Worm (Caenorhabditis elegans) whole organism, L4 larva: ENCODE measurements around the gene sdz-10.

Experiments
- D1046.2 ChIP-seq: fragments of 200-800 bp; sonication (Bioruptor generic); IDR thresholded peaks from 2 replicates; pipeline ENCODE4 v1.3.6; 2022; ENCODE audit warnings: missing genetic modification characterization, missing compliant biosample characterization
- F10B5.3 ChIP-seq: sonication (generic microtip); optimal IDR thresholded peaks from 2 replicates; lab custom pipeline; 2016; ENCODE audit warnings: mild to moderate bottlenecking, missing genetic modification characterization, missing compliant biosample characterization
- F26F4.8 ChIP-seq: fragments of 200-800 bp; sonication (Bioruptor generic); conservative IDR thresholded peaks from 2 replicates; pipeline ENCODE4 v1.3.6; 2022; ENCODE audit warnings: missing genetic modification characterization, missing compliant biosample characterization
- Y105C5A.15 ChIP-seq: fragments of 200-800 bp; sonication (Bioruptor generic); IDR thresholded peaks from 2 replicates; pipeline ENCODE4 v1.3.6; 2022; ENCODE audit warnings: missing genetic modification characterization, missing compliant biosample characterization
- Y48G9A.11 ChIP-seq: fragments of 200-800 bp; sonication (Bioruptor generic); IDR thresholded peaks from 2 replicates; pipeline ENCODE4 v1.3.6; 2022; ENCODE audit warnings: missing genetic modification reagents, missing genetic modification characterization, missing compliant biosample characterization
- Y75B8A.6 ChIP-seq: fragments of 200-800 bp; sonication (Bioruptor generic); IDR thresholded peaks from 2 replicates; pipeline ENCODE4 v1.3.6; 2022; ENCODE audit warnings: missing genetic modification reagents, missing genetic modification characterization, missing compliant biosample characterization
- ZK337.2 ChIP-seq: fragments of 200-800 bp; sonication (Bioruptor generic); IDR thresholded peaks from 2 replicates; pipeline ENCODE4 v1.3.6; 2022; ENCODE audit warnings: missing genetic modification reagents, missing genetic modification characterization, missing compliant biosample characterization
- aha-1 ChIP-seq: fragments of 150-350 bp; peaks from one replicate; lab custom pipeline; 2014; ENCODE audit warnings: missing biosample characterization, missing genetic modification characterization
- aly-2 ChIP-seq: sonication (generic microtip); optimal IDR thresholded peaks from 2 replicates; lab custom pipeline; 2018; ENCODE audit warnings: missing biosample characterization, missing genetic modification characterization
- ama-1 ChIP-seq: fragments of 150-350 bp; optimal IDR thresholded peaks from 2 replicates; lab custom pipeline; 2014; ENCODE audit warnings: inconsistent platforms, mixed read lengths
- arid-1 ChIP-seq: fragments of 200-800 bp; sonication (Bioruptor generic); conservative IDR thresholded peaks from 2 replicates; pipeline ENCODE4 v1.3.6; 2022; ENCODE audit warnings: missing genetic modification reagents, missing genetic modification characterization, missing compliant biosample characterization
- attf-4 ChIP-seq: sonication (generic microtip); optimal IDR thresholded peaks from 3 replicates; lab custom pipeline; 2017; ENCODE audit warnings: missing biosample characterization, missing genetic modification characterization
- ceh-28 ChIP-seq: fragments of 150-350 bp; optimal IDR thresholded peaks from 2 replicates; lab custom pipeline; 2014; ENCODE audit warnings: missing biosample characterization, missing genetic modification reagents, missing genetic modification characterization
- ces-1 ChIP-seq: fragments of 150-350 bp; sonication (generic microtip); optimal IDR thresholded peaks from 4 replicates; lab custom pipeline; 2014; ENCODE audit warnings: missing biosample characterization, missing genetic modification reagents, missing genetic modification characterization
- cey-2 ChIP-seq: sonication (generic microtip); optimal IDR thresholded peaks from 3 replicates; lab custom pipeline; 2017; ENCODE audit warnings: missing genetic modification characterization, mild to moderate bottlenecking, missing compliant biosample characterization, antibody characterized with exemption, borderline replicate concordance; ENCODE audit not compliant: insufficient read depth
- daf-12 ChIP-seq: fragments of 150-350 bp; optimal IDR thresholded peaks from 2 replicates; lab custom pipeline; 2014; ENCODE audit warnings: missing biosample characterization, missing genetic modification reagents, missing genetic modification characterization
- daf-16 ChIP-seq, 3 experiments: sonication (generic microtip); optimal IDR thresholded peaks; 2 replicates each; lab custom pipeline; 2016 to 2017; ENCODE audit warnings: missing genetic modification characterization in 3 of 3, missing genetic modification reagents in 3 of 3, mild to moderate bottlenecking in 2 of 3, missing compliant biosample characterization in 2 of 3, missing biosample characterization in 1 of 3, moderate library complexity in 1 of 3
- dmd-6 ChIP-seq: fragments of 200-800 bp; sonication (Bioruptor generic); IDR thresholded peaks from 2 replicates; pipeline ENCODE4 v1.3.6; 2022; ENCODE audit warnings: missing genetic modification reagents, missing genetic modification characterization, missing compliant biosample characterization
- dmd-8 ChIP-seq: fragments of 200-800 bp; sonication (Bioruptor generic); IDR thresholded peaks from 2 replicates; pipeline ENCODE4 v1.3.6; 2022; ENCODE audit warnings: missing genetic modification characterization, missing compliant biosample characterization
- dmd-9 ChIP-seq: fragments of 200-800 bp; sonication (Bioruptor generic); IDR thresholded peaks from 2 replicates; pipeline ENCODE4 v1.3.6; 2022; ENCODE audit warnings: missing genetic modification reagents, missing genetic modification characterization, missing compliant biosample characterization
- dpl-1 ChIP-seq: fragments of 150-350 bp; optimal IDR thresholded peaks from 2 replicates; lab custom pipeline; 2014; ENCODE audit warnings: missing biosample characterization, missing genetic modification reagents, missing genetic modification characterization
- fkh-10 ChIP-seq: fragments of 150-350 bp; optimal IDR thresholded peaks from 2 replicates; lab custom pipeline; 2014; ENCODE audit warnings: missing biosample characterization, missing genetic modification reagents, missing genetic modification characterization
- fos-1 ChIP-seq: fragments of 150-350 bp; optimal IDR thresholded peaks from 2 replicates; lab custom pipeline; 2014; ENCODE audit warnings: missing biosample characterization, missing genetic modification characterization
- hmg-1.1 ChIP-seq: fragments of 200-800 bp; sonication (Bioruptor generic); IDR thresholded peaks from 2 replicates; pipeline ENCODE4 v1.3.6; 2022; ENCODE audit warnings: missing genetic modification reagents, missing genetic modification characterization, missing compliant biosample characterization
- jun-1 ChIP-seq: fragments of 150-350 bp; optimal IDR thresholded peaks from 2 replicates; lab custom pipeline; 2014; ENCODE audit warnings: missing biosample characterization, missing genetic modification reagents, missing genetic modification characterization
- lim-7 ChIP-seq: fragments of 200-800 bp; sonication (Bioruptor generic); IDR thresholded peaks from 2 replicates; pipeline ENCODE4 v1.3.6; 2022; ENCODE audit warnings: missing genetic modification characterization, missing compliant biosample characterization
- lin-1 ChIP-seq: fragments of 200-800 bp; sonication (Bioruptor generic); IDR thresholded peaks from 2 replicates; pipeline ENCODE4 v1.3.6; 2022; ENCODE audit warnings: missing genetic modification reagents, missing genetic modification characterization, missing compliant biosample characterization
- lin-13 ChIP-seq: fragments of 150-350 bp; optimal IDR thresholded peaks from 2 replicates; lab custom pipeline; 2014; ENCODE audit warnings: missing biosample characterization, missing genetic modification reagents, missing genetic modification characterization
- lin-15B ChIP-seq: fragments of 150-350 bp; sonication (generic microtip); optimal IDR thresholded peaks from 3 replicates; lab custom pipeline; 2014; ENCODE audit warnings: missing biosample characterization, missing genetic modification characterization
- lin-29 ChIP-seq: fragments of 200-800 bp; sonication (Bioruptor generic); IDR thresholded peaks from 2 replicates; pipeline ENCODE4 v1.3.6; 2022; ENCODE audit warnings: missing genetic modification reagents, missing genetic modification characterization, missing compliant biosample characterization
- madf-5 ChIP-seq, 2 experiments: fragments of 200-800 bp; sonication (Bioruptor generic); IDR thresholded peaks; 2 replicates each; pipeline ENCODE4 v1.3.6; 2022; ENCODE audit warnings: missing compliant biosample characterization in 2 of 2, missing genetic modification characterization in 2 of 2
- nhr-25 ChIP-seq: sonication (generic microtip); optimal IDR thresholded peaks from 2 replicates; lab custom pipeline; 2017; ENCODE audit warnings: missing genetic modification characterization, mild to moderate bottlenecking, missing compliant biosample characterization, antibody characterized with exemption, moderate library complexity, borderline replicate concordance; ENCODE audit not compliant: insufficient read depth
- nhr-41 ChIP-seq: fragments of 200-800 bp; sonication (Bioruptor generic); IDR thresholded peaks from 2 replicates; pipeline ENCODE4 v1.3.6; 2022; ENCODE audit warnings: missing genetic modification reagents, missing genetic modification characterization, missing compliant biosample characterization
- nhr-6 ChIP-seq: fragments of 150-350 bp; optimal IDR thresholded peaks from 2 replicates; lab custom pipeline; 2014; ENCODE audit warnings: missing biosample characterization, missing genetic modification characterization
- nhr-76 ChIP-seq: fragments of 150-350 bp; optimal IDR thresholded peaks from 2 replicates; lab custom pipeline; 2014; ENCODE audit warnings: missing biosample characterization, missing genetic modification characterization
- pha-4 ChIP-seq, 2 experiments: fragments of 150-350 bp in 1 of 2; fragments of 200-800 bp in 1 of 2; sonication (Bioruptor generic) in 1 of 2; IDR thresholded peaks in 1 of 2; optimal IDR thresholded peaks in 1 of 2; 2 replicates each; pipeline versions ENCODE4 v1.3.6 to Lab custom; 2014 to 2022; ENCODE audit warnings: missing genetic modification characterization in 2 of 2, missing genetic modification reagents in 2 of 2, missing biosample characterization in 1 of 2, missing compliant biosample characterization in 1 of 2
- php-3 ChIP-seq: fragments of 200-800 bp; sonication (Bioruptor generic); IDR thresholded peaks from 2 replicates; pipeline ENCODE4 v1.3.6; 2022; ENCODE audit warnings: missing genetic modification reagents, missing genetic modification characterization, missing compliant biosample characterization
- pqm-1 ChIP-seq: sonication (generic microtip); optimal IDR thresholded peaks from 2 replicates; lab custom pipeline; 2017; ENCODE audit warnings: missing biosample characterization, missing genetic modification characterization
- saeg-2 ChIP-seq: fragments of 200-800 bp; sonication (Bioruptor generic); IDR thresholded peaks from 2 replicates; pipeline ENCODE4 v1.3.6; 2022; ENCODE audit warnings: missing genetic modification reagents, missing genetic modification characterization, missing compliant biosample characterization
- sdz-12 ChIP-seq: fragments of 200-800 bp; sonication (Bioruptor generic); optimal IDR thresholded peaks from 2 replicates; lab custom pipeline; 2018; ENCODE audit warnings: mild to moderate bottlenecking, missing genetic modification characterization, missing compliant biosample characterization
- set-16 ChIP-seq: fragments of 200-800 bp; sonication (Bioruptor generic); IDR thresholded peaks from 2 replicates; pipeline ENCODE4 v1.3.6; 2022; ENCODE audit warnings: missing genetic modification reagents, missing genetic modification characterization, missing compliant biosample characterization
- skn-1 ChIP-seq: fragments of 150-350 bp; optimal IDR thresholded peaks from 2 replicates; lab custom pipeline; 2014; ENCODE audit warnings: missing biosample characterization, missing genetic modification characterization
- snpc-1.2 ChIP-seq: fragments of 200-800 bp; sonication (Bioruptor generic); IDR thresholded peaks from 2 replicates; pipeline ENCODE4 v1.3.6; 2022; ENCODE audit warnings: missing genetic modification reagents, missing genetic modification characterization, missing compliant biosample characterization
- snpc-4 ChIP-seq: fragments of 150-350 bp; optimal IDR thresholded peaks from 2 replicates; lab custom pipeline; 2014; ENCODE audit warnings: missing biosample characterization, missing genetic modification characterization
- tra-1 ChIP-seq: fragments of 200-800 bp; sonication (Bioruptor generic); IDR thresholded peaks from 2 replicates; pipeline ENCODE4 v1.3.6; 2022; ENCODE audit warnings: missing genetic modification reagents, missing genetic modification characterization, missing compliant biosample characterization
- unc-130 ChIP-seq: sonication (generic microtip); optimal IDR thresholded peaks from 2 replicates; lab custom pipeline; 2016; ENCODE audit warnings: missing genetic modification reagents, missing genetic modification characterization, missing compliant biosample characterization
- unc-62 ChIP-seq, 3 experiments: fragments of 150-350 bp in 1 of 3; sonication (generic microtip); optimal IDR thresholded peaks in 2 of 3; peaks in 1 of 3; 1 replicate in 1 of 3; 2 replicates in 2 of 3; lab custom pipeline; 2014 to 2017; ENCODE audit warnings: missing biosample characterization in 3 of 3, missing genetic modification characterization in 3 of 3, missing genetic modification reagents in 3 of 3, missing genotype in 1 of 3
- vab-7 ChIP-seq: fragments of 200-800 bp; sonication (Bioruptor generic); IDR thresholded peaks from 2 replicates; pipeline ENCODE4 v1.3.6; 2022; ENCODE audit warnings: missing genetic modification reagents, missing genetic modification characterization, missing compliant biosample characterization
- zfp-2 ChIP-seq: sonication (generic microtip); optimal IDR thresholded peaks from 2 replicates; lab custom pipeline; 2016; ENCODE audit warnings: mild to moderate bottlenecking, missing genetic modification characterization, missing compliant biosample characterization
- ztf-11 ChIP-seq: fragments of 150-350 bp; optimal IDR thresholded peaks from 2 replicates; lab custom pipeline; 2014; ENCODE audit warnings: missing biosample characterization, missing genetic modification characterization

Gene sdz-10

DNA sequence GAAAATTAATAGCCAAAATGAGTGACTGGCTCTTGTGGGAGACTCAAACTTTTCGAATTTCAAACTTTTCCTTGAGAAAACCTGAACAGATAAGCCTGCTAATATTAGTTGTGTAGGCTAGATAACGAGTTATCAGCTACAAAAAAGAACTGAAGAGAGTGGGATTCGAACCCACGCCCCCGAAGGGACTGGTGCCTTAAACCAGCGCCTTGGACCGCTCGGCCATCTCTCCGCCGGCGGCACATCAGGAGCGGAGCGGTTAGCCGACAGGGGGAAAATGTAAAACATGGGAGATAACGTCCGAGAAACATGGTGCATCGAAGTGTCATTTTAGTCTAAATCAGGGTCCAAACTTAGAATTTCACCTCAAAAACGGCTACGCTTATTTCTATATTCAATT, 36.4 kb downstream of the sdz-10 start:
- 0 out of 2 replicates have a peak, but pooled peaks have one; percentile 19 for TF ChIP-seq D1046.2
- TF ChIP-seq hmg-1.1 (GFP tag; lab: Robert Waterston, UW): no peak
- TF ChIP-seq cey-2 (tag; lab: Kevin White, UChicago): no peak
- TF ChIP-seq lin-15B (tag; lab: Kevin White, UChicago): no peak
- TF ChIP-seq aha-1 (tag; lab: Kevin White, UChicago): peak; percentile 80
- TF ChIP-seq snpc-4 (tag; lab: Kevin White, UChicago): no peak
- TF ChIP-seq php-3 (GFP tag; lab: Robert Waterston, UW): no peak
- peak; percentile 64; the same call in 1 of the 2 replicates for TF ChIP-seq F26F4.8 (GFP tag; lab: Robert Waterston, UW)
- TF ChIP-seq ztf-11 (tag; lab: Kevin White, UChicago): no peak
- TF ChIP-seq daf-16 (GFP tag; optimal IDR thresholded peaks at IDR 0.05; lab: Kevin White, UChicago): no peak
- TF ChIP-seq daf-16 (tag; optimal IDR thresholded peaks at IDR 0.05; lab: Kevin White, UChicago): peak; percentile 13
- peak; percentile 44; the same call in 1 of the 2 replicates for TF ChIP-seq dmd-9 (GFP tag; lab: Robert Waterston, UW)
- TF ChIP-seq ama-1 (lab: Kevin White, UChicago): no peak
- peak; percentile 67; the same call in 1 of the 2 replicates for TF ChIP-seq lim-7 (GFP tag; lab: Robert Waterston, UW)
- no peak for TF ChIP-seq dpl-1 (GFP tag; lab: Kevin White, UChicago)
- no peak for TF ChIP-seq arid-1
- 0 out of 2 replicates have a peak, but pooled peaks have one; percentile 61 for TF ChIP-seq Y105C5A.15 (GFP tag; lab: Robert Waterston, UW)
- 0 out of 2 replicates have a peak, but pooled peaks have one; percentile 44 for TF ChIP-seq tra-1 (GFP tag; lab: Robert Waterston, UW)
- TF ChIP-seq nhr-76 (tag; lab: Kevin White, UChicago): no peak
- no peak for TF ChIP-seq fkh-10
- no peak for TF ChIP-seq lin-1
- TF ChIP-seq daf-12: no peak
- no peak for TF ChIP-seq ZK337.2 (GFP tag; lab: Robert Waterston, UW)
- peak; percentile 45; the same call in 1 of the 2 replicates for TF ChIP-seq vab-7 (GFP tag; lab: Robert Waterston, UW)
- TF ChIP-seq jun-1 (tag; lab: Kevin White, UChicago): no peak
- no peak for TF ChIP-seq attf-4 (tag; lab: Kevin White, UChicago)
- TF ChIP-seq dmd-6 (GFP tag; lab: Robert Waterston, UW): peak; percentile 29; the same call in 1 of the 2 replicates
- no peak for TF ChIP-seq ceh-28 (tag; lab: Kevin White, UChicago)
- no peak for TF ChIP-seq unc-62 (GFP tag; optimal IDR thresholded peaks at IDR 0.05 in 1 of 2; lab: Kevin White, UChicago)
- TF ChIP-seq unc-62 (tag; optimal IDR thresholded peaks at IDR 0.05; lab: Kevin White, UChicago): no peak
- no peak for TF ChIP-seq pqm-1 (tag; lab: Kevin White, UChicago)
- no peak for TF ChIP-seq unc-130 (GFP tag; lab: Kevin White, UChicago)
- no peak for TF ChIP-seq lin-29 (GFP tag; lab: Robert Waterston, UW)
- TF ChIP-seq sdz-12 (GFP tag; lab: Kevin White, UChicago): no peak
- no peak for TF ChIP-seq nhr-25
- TF ChIP-seq Y48G9A.11 (GFP tag; lab: Robert Waterston, UW): peak; percentile 66
- TF ChIP-seq aly-2: no peak
- TF ChIP-seq fos-1 (tag; lab: Kevin White, UChicago): no peak
- TF ChIP-seq dmd-8 (GFP tag; lab: Robert Waterston, UW): 0 out of 2 replicates have a peak, but pooled peaks have one; percentile 42
- TF ChIP-seq zfp-2: no peak
- TF ChIP-seq nhr-41 (GFP tag; lab: Robert Waterston, UW): 0 out of 2 replicates have a peak, but pooled peaks have one; percentile 31
- no peak for TF ChIP-seq madf-5 (GFP tag; IDR thresholded peaks at IDR 0.05; lab: Robert Waterston, UW)
- TF ChIP-seq snpc-1.2: peak; percentile 65
- TF ChIP-seq F10B5.3 (tag; lab: Kevin White, UChicago): no peak
- no peak for TF ChIP-seq skn-1 (tag; lab: Kevin White, UChicago)
- TF ChIP-seq ces-1 (GFP tag; lab: Kevin White, UChicago): no peak
- TF ChIP-seq set-16 (GFP tag; lab: Robert Waterston, UW): peak; percentile 79
- no peak for TF ChIP-seq nhr-6
- peak; percentile 46 for TF ChIP-seq lin-13 (GFP tag; lab: Kevin White, UChicago)
- TF ChIP-seq saeg-2 (GFP tag; lab: Robert Waterston, UW): no peak
- TF ChIP-seq Y75B8A.6 (GFP tag; lab: Robert Waterston, UW): no peak
- TF ChIP-seq pha-4 (GFP tag; IDR thresholded peaks at IDR 0.05; lab: Robert Waterston, UW): no peak
- no peak for TF ChIP-seq pha-4 (tag; optimal IDR thresholded peaks at IDR 0.05; lab: Kevin White, UChicago)
